Worm (Caenorhabditis elegans) whole organism, dauer: ENCODE results near the gene srj-42.

Experiments
- unc-62 ChIP-seq: sonication (generic microtip); optimal IDR thresholded peaks from 2 replicates; lab custom pipeline; 2017; ENCODE audit warnings: missing biosample characterization, missing genetic modification reagents, missing genetic modification characterization

The srj-42 gene

DNA sequence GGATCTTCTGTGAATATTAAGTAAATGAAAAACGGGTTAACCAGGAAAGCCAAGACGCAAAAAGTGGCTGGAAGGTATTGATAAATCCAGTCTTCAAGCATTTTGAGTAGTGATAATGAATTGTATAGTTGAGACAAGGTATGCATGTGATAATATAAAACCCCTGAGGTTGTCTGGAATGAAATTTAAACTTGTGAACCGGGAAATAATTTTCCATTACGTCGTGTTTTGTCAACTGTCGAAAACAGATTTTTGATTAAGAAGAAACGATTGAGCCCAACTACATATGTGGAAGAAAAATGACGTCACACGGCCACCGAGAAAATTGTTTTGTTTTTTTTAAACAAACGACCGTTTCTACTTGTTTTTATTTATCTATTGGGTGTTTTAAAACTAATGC lies at the start of gene srj-42:
TSS of gene srj-42 (minus strand) at position 101 of the 400 bp plus-strand sequence.
- no peak for TF ChIP-seq unc-62 (GFP tag; lab: Kevin White, UChicago)

DNA sequence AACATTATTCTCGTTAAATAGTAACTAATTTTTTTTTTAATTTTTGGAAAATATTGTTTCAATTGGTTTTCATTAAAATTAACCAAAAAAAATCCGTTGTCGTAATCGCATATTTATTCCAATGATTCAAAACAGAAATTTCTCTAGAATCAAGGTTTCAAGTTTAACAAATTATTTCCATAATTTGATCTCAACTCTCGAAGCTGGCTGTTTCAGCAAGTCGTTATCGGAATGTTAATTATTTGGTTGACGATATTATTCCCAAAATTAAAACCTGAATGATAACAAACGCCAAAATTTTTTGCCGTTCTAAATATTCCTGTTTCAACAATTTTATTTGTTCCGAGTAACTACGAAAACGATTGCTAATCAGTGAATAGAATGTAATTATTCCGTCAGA lies 48.0 kb upstream of the srj-42 start:
- TF ChIP-seq unc-62 (GFP tag; lab: Kevin White, UChicago) = no peak

DNA sequence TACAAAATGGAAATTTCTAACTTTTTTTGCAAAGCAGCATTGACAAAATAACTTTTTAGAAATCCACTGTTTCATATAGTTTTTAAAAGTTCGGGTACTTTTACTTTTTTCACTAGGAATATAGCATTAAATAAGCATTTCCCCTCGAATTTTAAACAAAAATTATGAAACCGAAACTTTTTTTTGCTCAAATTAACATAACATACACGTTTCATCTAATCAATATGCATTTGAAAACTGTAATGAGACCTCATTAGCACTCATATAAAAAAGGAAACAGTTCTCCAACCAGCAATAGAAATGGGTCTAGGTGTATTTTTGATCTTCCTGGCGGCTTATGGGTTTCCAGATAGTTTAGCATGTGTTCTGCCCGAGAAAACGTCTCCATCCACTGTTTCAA lies 42.0 kb upstream of the srj-42 start, which contains the start of gene Y73F8A.10:
TSS of gene Y73F8A.10 (plus strand) at position 301 of the 400 bp plus-strand sequence.
- no peak for TF ChIP-seq unc-62 (GFP tag; lab: Kevin White, UChicago)

ce11 chrIV:15291607-15292006 lies 39.5 kb upstream of the srj-42 start, which contains the start of gene pqn-91:
pqn-91 (plus strand) TSS chrIV:15291907.
- no peak for TF ChIP-seq unc-62 (GFP tag; lab: Kevin White, UChicago)

- TF ChIP-seq unc-62 (GFP tag; lab: Kevin White, UChicago) = no peak
Measured at ce11 chrIV:15291162-15291561, 39.1 kb upstream of the srj-42 start, which contains the start of gene pqn-90. pqn-90 (minus strand) TSS chrIV:15291262.

DNA sequence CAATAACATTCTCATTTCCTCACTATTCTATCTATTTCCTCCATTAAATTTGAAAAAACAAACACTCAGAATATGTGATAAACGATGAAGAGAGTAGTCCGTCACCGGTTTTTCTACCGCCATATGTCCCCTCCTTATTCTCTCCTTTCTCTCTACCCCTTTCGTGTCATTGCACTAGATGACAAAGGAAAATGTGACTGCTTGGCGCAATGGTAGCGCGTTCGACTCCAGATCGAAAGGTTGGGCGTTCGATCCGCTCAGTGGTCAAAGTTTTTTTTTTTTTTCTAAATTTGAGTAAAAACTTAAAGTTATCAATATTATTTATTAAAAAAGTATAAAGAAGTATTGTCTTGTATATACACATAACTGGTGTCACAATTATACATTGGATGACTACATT lies 37.5 kb upstream of the srj-42 start:
- TF ChIP-seq unc-62 (GFP tag; lab: Kevin White, UChicago) = no peak

- no peak for TF ChIP-seq unc-62 (GFP tag; lab: Kevin White, UChicago)
Measured at ce11 chrIV:15283617-15284016, 31.6 kb upstream of the srj-42 start.

DNA sequence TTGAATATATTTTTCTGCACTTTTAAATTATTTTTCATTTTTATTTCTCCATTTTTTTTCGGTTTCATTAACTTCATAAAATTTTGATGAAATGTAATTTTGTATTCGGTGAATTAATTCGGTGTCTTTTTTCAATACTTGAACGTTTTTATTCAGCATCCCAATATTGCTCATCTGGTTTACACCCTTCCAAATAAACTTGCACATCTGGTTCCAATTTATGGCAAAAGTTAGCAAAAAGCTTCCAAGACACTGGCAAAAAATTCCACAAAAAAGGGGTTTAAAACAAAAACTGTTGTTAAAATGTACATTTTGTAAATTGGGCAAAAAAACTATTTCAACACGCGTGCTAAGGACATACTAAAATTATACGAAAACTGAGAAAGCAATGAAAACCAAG lies 28.2 kb upstream of the srj-42 start:
- TF ChIP-seq unc-62 (GFP tag; lab: Kevin White, UChicago) = no peak

DNA sequence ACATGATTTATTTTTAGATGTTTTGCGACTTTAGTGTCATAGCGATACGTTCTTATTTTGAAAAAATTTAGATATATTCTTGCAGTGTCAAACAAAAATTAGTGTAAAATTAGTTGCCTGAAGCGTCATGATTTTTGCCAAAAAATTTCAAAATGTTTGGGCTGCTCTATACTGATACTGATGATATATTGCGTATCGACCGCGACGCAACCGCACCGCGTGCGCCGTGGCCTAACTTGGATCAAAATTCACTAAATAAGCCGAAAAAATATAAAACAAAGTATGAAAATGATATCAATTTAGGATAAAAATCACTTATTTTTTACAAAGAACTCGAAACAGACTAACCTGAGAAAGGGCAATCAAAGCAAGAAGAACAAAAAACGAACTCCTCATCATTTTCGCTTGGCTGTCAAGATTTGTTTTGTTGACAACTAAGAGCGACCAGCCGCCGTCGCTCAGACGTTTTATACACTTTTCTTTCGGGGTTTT lies 23.4 kb upstream of the srj-42 start, which contains the start of gene ccg-1:
TSS of gene ccg-1 (minus strand) at position 442 of the 492 bp plus-strand sequence.
- TF ChIP-seq unc-62 (GFP tag; lab: Kevin White, UChicago) = no peak

DNA sequence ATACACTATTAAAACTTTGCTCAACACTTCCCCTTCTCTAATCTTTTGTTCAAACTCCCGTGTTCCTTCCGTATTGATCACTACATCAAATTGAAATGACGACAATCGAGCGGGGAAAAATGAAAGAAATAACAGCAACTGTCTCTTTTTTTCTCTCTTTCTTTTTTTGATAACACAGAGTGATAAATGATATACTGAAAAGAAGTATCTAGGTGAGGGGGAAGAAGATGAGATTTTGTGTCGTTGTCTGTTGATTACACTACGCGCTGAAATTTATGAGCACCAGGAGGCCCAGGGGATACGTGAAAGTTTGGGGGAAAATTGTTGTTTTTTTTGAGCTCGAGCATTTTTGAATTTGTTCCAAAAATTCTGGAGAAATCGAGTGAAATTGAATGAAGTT lies 22.0 kb upstream of the srj-42 start:
- no peak for TF ChIP-seq unc-62 (GFP tag; lab: Kevin White, UChicago)

DNA sequence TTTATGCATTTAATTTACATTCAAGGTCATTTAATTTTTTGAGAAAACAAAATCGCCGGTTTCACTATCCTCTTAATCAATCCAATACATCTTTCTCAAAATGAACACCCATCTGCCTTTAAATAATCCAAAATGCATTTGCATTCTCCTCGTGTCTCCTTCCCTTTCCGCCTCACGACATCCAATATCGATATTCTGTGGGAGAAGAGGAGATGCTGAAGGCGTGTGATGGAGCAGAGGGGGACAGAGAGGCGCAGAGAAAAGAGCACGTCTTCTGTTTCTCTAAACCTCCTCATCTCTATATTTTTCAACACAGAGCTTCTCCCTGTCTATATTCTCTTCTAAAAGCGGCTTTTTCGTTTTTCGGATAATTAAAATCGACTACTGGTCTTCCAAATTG lies 7.5 kb upstream of the srj-42 start, which contains the start of gene Y73F8A.5:
TSS of gene Y73F8A.5 (plus strand) at position 321 of the 400 bp plus-strand sequence.
- no peak for TF ChIP-seq unc-62 (GFP tag; lab: Kevin White, UChicago)

ce11 chrIV:15251075-15251474 lies 982 bp downstream of the srj-42 start:
- TF ChIP-seq unc-62 (GFP tag; lab: Kevin White, UChicago) = no peak

ce11 chrIV:15245655-15246054 lies 6.4 kb downstream of the srj-42 start, which contains the start of gene Y73F8A.36:
Y73F8A.36 (plus strand) TSS chrIV:15245955.
- TF ChIP-seq unc-62 (GFP tag; lab: Kevin White, UChicago) = no peak

- TF ChIP-seq unc-62 (GFP tag; lab: Kevin White, UChicago) = no peak
Measured at ce11 chrIV:15235856-15236255, 16.2 kb downstream of the srj-42 start, which contains the start of gene lgc-52. lgc-52 (plus strand) TSS chrIV:15236123.

- TF ChIP-seq unc-62 (GFP tag; lab: Kevin White, UChicago) = no peak
Measured at ce11 chrIV:15234943-15235605, 17.0 kb downstream of the srj-42 start, which contains the start of gene pkd-2. pkd-2 (minus strand) TSS chrIV:15234993.

DNA sequence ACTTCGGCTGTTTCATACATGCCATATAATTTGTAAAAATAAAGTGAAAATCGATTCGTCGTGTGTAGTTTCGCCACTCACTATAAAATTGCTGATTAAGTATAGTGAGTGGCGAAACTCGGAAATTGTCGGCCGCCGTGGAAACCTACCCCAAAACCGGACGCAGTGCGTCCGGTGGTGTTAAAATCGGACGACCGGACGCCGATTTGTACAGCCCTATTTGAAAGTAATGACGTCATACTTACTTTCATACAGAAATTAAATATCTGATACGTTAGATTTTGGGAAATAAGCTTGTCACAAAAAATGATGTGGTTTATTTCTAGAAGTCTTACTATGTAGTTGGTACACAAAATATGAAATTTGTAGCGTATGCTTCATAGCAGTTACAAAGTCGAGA lies 17.8 kb downstream of the srj-42 start:
- TF ChIP-seq unc-62 (GFP tag; lab: Kevin White, UChicago) = no peak

DNA sequence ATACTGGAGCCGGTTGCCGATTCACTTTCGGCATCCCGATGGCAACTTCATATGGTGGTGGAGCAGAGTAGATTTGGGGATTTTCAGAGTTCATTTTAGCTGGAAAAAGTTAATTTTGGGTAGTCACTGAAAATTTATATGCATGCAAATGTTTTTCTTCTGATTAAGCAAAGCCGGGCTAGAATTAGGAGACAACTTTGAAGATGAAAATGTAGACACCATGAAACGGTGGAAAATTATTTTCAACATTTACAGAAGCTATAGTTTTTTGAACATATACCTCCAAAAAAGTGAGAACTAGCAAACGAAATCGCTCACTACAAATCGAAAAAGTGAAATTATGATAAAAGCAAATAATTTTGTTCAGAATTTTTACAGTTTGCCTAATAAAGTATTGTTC lies 31.8 kb downstream of the srj-42 start, which contains the start of gene Y40H7A.11:
TSS of gene Y40H7A.11 (minus strand) at position 101 of the 400 bp plus-strand sequence.
- no peak for TF ChIP-seq unc-62 (GFP tag; lab: Kevin White, UChicago)
